Worm (Caenorhabditis elegans) whole organism, L4/young adult: ENCODE results near the gene Y9C9A.5.

ENCODE experiments used
- W03F9.2 ChIP-seq: fragments of 150-350 bp; optimal IDR thresholded peaks from 2 replicates; lab custom pipeline; 2014; ENCODE audit warnings: missing biosample characterization, missing genetic modification characterization
- dao-5 ChIP-seq: sonication (generic microtip); optimal IDR thresholded peaks from 2 replicates; lab custom pipeline; 2016; ENCODE audit warnings: missing genotype, missing genetic modification characterization, moderate library complexity, missing compliant biosample characterization
- him-1 ChIP-seq: sonication (generic microtip); optimal IDR thresholded peaks from 2 replicates; lab custom pipeline; 2016; ENCODE audit warnings: missing genotype, missing genetic modification reagents, missing genetic modification characterization, missing compliant biosample characterization

Y9C9A.5 gene

ce11 chrIV:4953887-4954286 lies 12.1 kb downstream of the Y9C9A.5 start, which contains the start of gene str-163:
Gene str-163 (plus strand): TSS chrIV:4954187.
- TF ChIP-seq W03F9.2 (tag; lab: Kevin White, UChicago) (no peak), him-1 (no peak)

DNA sequence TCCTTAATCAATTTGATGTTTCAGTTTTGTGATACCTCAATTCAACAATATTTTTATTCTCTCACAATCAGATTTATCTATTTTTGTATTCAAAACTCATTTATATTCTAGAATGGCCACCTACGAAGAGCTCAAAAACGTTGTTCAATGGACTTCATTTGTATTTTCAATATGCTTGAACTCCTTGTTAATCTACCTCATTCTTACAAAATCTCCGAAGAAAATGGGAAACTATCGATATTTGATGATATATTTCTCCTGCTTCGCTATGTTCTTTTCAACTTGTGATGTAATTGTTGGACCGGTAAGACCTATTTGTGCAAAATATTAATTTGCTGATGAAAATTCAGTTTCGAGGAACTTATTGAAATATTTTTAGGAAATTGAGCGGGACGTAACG lies 18.8 kb downstream of the Y9C9A.5 start, which contains the start of gene str-164:
str-164 (plus strand) TSS at position 113 of the 400 bp plus-strand sequence.
- TF ChIP-seq him-1 (no peak), W03F9.2 (tag; lab: Kevin White, UChicago) (no peak), dao-5 (tag; lab: Kevin White, UChicago) (no peak)

DNA sequence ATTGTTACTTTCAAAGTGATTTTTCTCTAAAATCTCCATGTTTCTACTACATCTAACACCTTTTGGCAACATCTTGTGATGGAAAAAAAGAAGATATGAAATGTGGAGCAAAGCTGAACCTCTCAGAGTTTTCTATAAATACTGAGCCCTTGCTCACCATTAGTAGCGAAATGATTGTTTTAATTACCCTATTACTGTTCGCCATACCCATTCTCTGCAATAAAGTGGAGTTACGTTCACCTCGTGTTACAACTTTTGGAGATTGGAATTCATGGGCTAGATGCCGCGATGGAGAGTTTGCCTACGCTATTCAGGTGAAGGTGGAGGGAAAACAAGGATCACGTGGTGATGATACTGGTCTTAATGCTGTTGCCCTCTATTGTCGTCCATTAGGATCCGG lies 22.1 kb downstream of the Y9C9A.5 start, which contains the start of gene txt-3:
txt-3 (plus strand) TSS at position 125 of the 400 bp plus-strand sequence.
- no peak for TF ChIP-seq W03F9.2 (tag; lab: Kevin White, UChicago)
- TF ChIP-seq him-1: no peak
- TF ChIP-seq dao-5 (tag; lab: Kevin White, UChicago): no peak

DNA sequence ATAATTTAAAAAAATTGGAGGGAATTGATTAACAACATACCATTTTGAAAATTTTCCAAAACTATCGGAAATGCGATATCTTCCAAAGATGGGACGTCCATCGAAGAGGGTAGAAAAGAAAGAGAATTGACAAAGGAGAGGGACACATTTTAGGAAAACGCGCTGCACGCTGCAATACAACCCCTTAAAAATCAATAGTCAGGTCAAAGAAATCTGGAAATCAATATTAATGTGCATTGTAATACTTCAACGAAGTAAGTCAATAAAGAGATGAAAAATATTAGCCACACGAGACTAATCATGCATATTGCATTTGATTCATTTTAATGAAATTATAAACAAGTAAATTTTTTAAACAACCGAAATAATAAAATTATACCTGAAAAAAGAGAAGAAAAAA lies 27.6 kb downstream of the Y9C9A.5 start, which contains the start of gene Y9C9A.13:
Y9C9A.13 (minus strand) TSS at position 101 of the 400 bp plus-strand sequence.
- TF ChIP-seq dao-5 (tag; lab: Kevin White, UChicago) (no peak), him-1 (no peak), W03F9.2 (tag; lab: Kevin White, UChicago) (no peak)

- TF ChIP-seq dao-5 (tag; lab: Kevin White, UChicago) (no peak), W03F9.2 (tag; lab: Kevin White, UChicago) (no peak), him-1 (no peak)
These were observed 34.2 kb downstream of the Y9C9A.5 start, which contains the start of gene Y9C9A.16 for ce11 chrIV:4975995-4976394. Gene Y9C9A.16 (minus strand): TSS chrIV:4976125.

- TF ChIP-seq dao-5 (tag; lab: Kevin White, UChicago): no peak
- TF ChIP-seq W03F9.2 (tag; lab: Kevin White, UChicago): no peak
- TF ChIP-seq him-1: no peak
These were observed 35.5 kb downstream of the Y9C9A.5 start, which contains the start of gene E03H12.5 for ce11 chrIV:4977176-4977693. Gene E03H12.5 (plus strand): TSS chrIV:4977226.

DNA sequence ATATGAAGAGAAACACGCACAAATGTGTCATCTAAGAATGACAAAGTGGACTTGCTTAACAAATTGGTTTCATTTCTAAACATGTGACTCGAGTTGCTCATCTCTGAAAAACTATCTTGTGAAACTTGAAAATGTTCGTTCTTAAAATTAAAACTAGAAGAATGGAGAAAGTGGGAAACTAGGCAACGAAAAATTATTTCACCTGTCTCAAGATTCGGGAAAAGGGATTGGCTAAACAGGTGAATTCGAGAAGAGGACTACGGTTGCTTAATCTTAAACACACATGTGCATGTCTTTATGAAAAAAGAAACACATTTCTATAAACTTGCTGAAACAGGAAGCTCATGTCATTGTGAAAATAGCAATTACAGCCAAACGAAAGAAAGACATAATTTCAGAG lies 39.2 kb downstream of the Y9C9A.5 start, which contains the start of gene srz-24:
srz-24 (minus strand) TSS at position 101 of the 400 bp plus-strand sequence.
- TF ChIP-seq W03F9.2 (tag; lab: Kevin White, UChicago) (no peak), him-1 (no peak), dao-5 (tag; lab: Kevin White, UChicago) (no peak)

- TF ChIP-seq him-1 (no peak), W03F9.2 (tag; lab: Kevin White, UChicago) (no peak), dao-5 (tag; lab: Kevin White, UChicago) (no peak)
These were observed 40.7 kb downstream of the Y9C9A.5 start, which contains the start of gene E03H12.4 for ce11 chrIV:4982477-4982876. Gene E03H12.4 (plus strand): TSS chrIV:4982596.

- no peak for TF ChIP-seq W03F9.2 (tag; lab: Kevin White, UChicago)
- TF ChIP-seq dao-5 (tag; lab: Kevin White, UChicago): no peak
These were observed 42.0 kb downstream of the Y9C9A.5 start, which contains the start of gene clec-176 for ce11 chrIV:4983746-4984145. Gene clec-176 (plus strand): TSS chrIV:4984046.

ce11 chrIV:4986246-4986645 lies 44.5 kb downstream of the Y9C9A.5 start, which contains the start of gene clec-177:
Gene clec-177 (plus strand): TSS chrIV:4986546.
- no peak for TF ChIP-seq W03F9.2 (tag; lab: Kevin White, UChicago)
- no peak for TF ChIP-seq dao-5 (tag; lab: Kevin White, UChicago)
- TF ChIP-seq him-1: no peak

- TF ChIP-seq dao-5 (tag; lab: Kevin White, UChicago) (no peak), him-1 (no peak), W03F9.2 (tag; lab: Kevin White, UChicago) (no peak)
These were observed 46.8 kb downstream of the Y9C9A.5 start, which contains the start of gene E03H12.7 for ce11 chrIV:4988531-4988930. Gene E03H12.7 (minus strand): TSS chrIV:4988631.

ce11 chrIV:4992089-4992488 lies 50.3 kb downstream of the Y9C9A.5 start, which contains the start of gene str-162:
Gene str-162 (plus strand): TSS chrIV:4992389.
- TF ChIP-seq him-1 (no peak), W03F9.2 (tag; lab: Kevin White, UChicago) (no peak)

- TF ChIP-seq him-1 (no peak), dao-5 (tag; lab: Kevin White, UChicago) (no peak), W03F9.2 (tag; lab: Kevin White, UChicago) (no peak)
These were observed 51.3 kb downstream of the Y9C9A.5 start for ce11 chrIV:4993128-4993527.
